Worm (Caenorhabditis elegans) whole organism, L1 larva: ENCODE measurements around the gene C08E3.14.

Source experiments
- blmp-1 ChIP-seq: fragments of 150-350 bp; optimal IDR thresholded peaks from 2 replicates; lab custom pipeline; 2014; ENCODE audit warnings: missing biosample characterization, missing genetic modification characterization
- ces-1 ChIP-seq: fragments of 150-350 bp; optimal IDR thresholded peaks from 2 replicates; lab custom pipeline; 2014; ENCODE audit warnings: missing biosample characterization, missing genetic modification reagents, missing genetic modification characterization
- mab-9 ChIP-seq: fragments of 200-800 bp; sonication (Bioruptor generic); IDR thresholded peaks from 2 replicates; pipeline ENCODE4 v1.3.6; 2022; ENCODE audit warnings: missing genetic modification reagents, missing genetic modification characterization, missing compliant biosample characterization
- unc-62 ChIP-seq: fragments of 150-350 bp; optimal IDR thresholded peaks from 2 replicates; lab custom pipeline; 2014; ENCODE audit warnings: missing biosample characterization, missing genetic modification reagents, missing genetic modification characterization

- TF ChIP-seq mab-9 (GFP tag; lab: Robert Waterston, UW) (no peak), ces-1 (GFP tag; lab: Kevin White, UChicago) (no peak), unc-62 (GFP tag; lab: Kevin White, UChicago) (no peak), blmp-1 (tag; lab: Kevin White, UChicago) (no peak)
Measured at ce11 chrII:1621795-1622194, 4.0 kb upstream of the C08E3.14 start.
